Fruit fly (Drosophila melanogaster) whole organism, embryonic: ENCODE results near the gene ph-d.

ENCODE experiments used
- B-H2 ChIP-seq: fragments of 200-800 bp; sonication (Bioruptor generic); optimal IDR thresholded peaks from 2 replicates; lab custom pipeline; 2018; ENCODE audit warnings: missing biosample characterization, mild to moderate bottlenecking, missing genetic modification characterization
- CG10274 ChIP-seq: fragments of 200-800 bp; sonication (Bioruptor generic); optimal IDR thresholded peaks from 3 replicates; lab custom pipeline; 2017; ENCODE audit warnings: missing biosample characterization, mild to moderate bottlenecking, missing genetic modification characterization
- CG11696 ChIP-seq: fragments of 200-800 bp; sonication (Bioruptor generic); IDR thresholded peaks from 2 replicates; pipeline ENCODE4 v1.3.6; 2022; ENCODE audit warnings: missing biosample characterization, missing genetic modification characterization
- CG11723 ChIP-seq: fragments of 200-800 bp; sonication (Bioruptor generic); optimal IDR thresholded peaks from 2 replicates; lab custom pipeline; 2017; ENCODE audit warnings: missing biosample characterization, mild to moderate bottlenecking, missing genetic modification characterization
- CG12071 ChIP-seq: fragments of 200-800 bp; sonication (Bioruptor generic); optimal IDR thresholded peaks from 3 replicates; lab custom pipeline; 2018; ENCODE audit warnings: missing biosample characterization, mild to moderate bottlenecking, missing genetic modification characterization
- CG12744 ChIP-seq: fragments of 200-800 bp; sonication (Bioruptor generic); optimal IDR thresholded peaks from 2 replicates; lab custom pipeline; 2016; ENCODE audit warnings: missing biosample characterization, missing genetic modification characterization
- CG13123 ChIP-seq: fragments of 200-800 bp; sonication (Bioruptor generic); optimal IDR thresholded peaks from 2 replicates; lab custom pipeline; 2016; ENCODE audit warnings: missing biosample characterization, missing genetic modification characterization
- CG13894 ChIP-seq: fragments of 200-800 bp; sonication (Bioruptor generic); optimal IDR thresholded peaks from 3 replicates; lab custom pipeline; 2018; ENCODE audit warnings: missing biosample characterization, mild to moderate bottlenecking, missing genetic modification characterization, moderate library complexity
- CG15269 ChIP-seq: fragments of 200-800 bp; sonication (Bioruptor generic); optimal IDR thresholded peaks from 2 replicates; lab custom pipeline; 2018; ENCODE audit warnings: missing biosample characterization, mild to moderate bottlenecking, missing genetic modification characterization, moderate library complexity
- CG15514 ChIP-seq: fragments of 200-800 bp; sonication (Bioruptor generic); optimal IDR thresholded peaks from 3 replicates; lab custom pipeline; 2017; ENCODE audit warnings: missing biosample characterization, missing genetic modification characterization, mild to moderate bottlenecking, moderate library complexity, missing genetic modification reagents
- CG16813 ChIP-seq: fragments of 200-800 bp; sonication (Bioruptor generic); IDR thresholded peaks from 3 replicates; pipeline ENCODE4 v1.3.6; 2022; ENCODE audit warnings: missing biosample characterization, missing genetic modification characterization; ENCODE audit not compliant: partially characterized antibody
- CG17361 ChIP-seq: fragments of 200-800 bp; sonication (Bioruptor generic); IDR thresholded peaks from 3 replicates; pipeline ENCODE4 v1.3.6; 2022; ENCODE audit warnings: missing biosample characterization, missing genetic modification characterization
- CG2120 ChIP-seq: fragments of 200-800 bp; sonication (Bioruptor generic); optimal IDR thresholded peaks from 3 replicates; lab custom pipeline; 2016; ENCODE audit warnings: missing biosample characterization, missing genetic modification characterization
- CG30403 ChIP-seq: fragments of 200-800 bp; sonication (Bioruptor generic); optimal IDR thresholded peaks from 3 replicates; lab custom pipeline; 2016; ENCODE audit warnings: missing biosample characterization, missing genetic modification characterization
- CG4282 ChIP-seq: fragments of 200-800 bp; sonication (Bioruptor generic); optimal IDR thresholded peaks from 2 replicates; lab custom pipeline; 2016; ENCODE audit warnings: missing biosample characterization, missing genetic modification characterization
- CG4328 ChIP-seq: fragments of 200-800 bp; sonication (Bioruptor generic); optimal IDR thresholded peaks from 3 replicates; lab custom pipeline; 2017; ENCODE audit warnings: missing biosample characterization, missing genetic modification reagents, missing genetic modification characterization
- CG6272 ChIP-seq: fragments of 200-800 bp; sonication (Bioruptor generic); IDR thresholded peaks from 2 replicates; pipeline ENCODE4 v1.3.6; 2022; ENCODE audit warnings: missing biosample characterization, missing genetic modification characterization
- CG7357 ChIP-seq: fragments of 200-800 bp; sonication (Bioruptor generic); IDR thresholded peaks from 3 replicates; pipeline ENCODE4 v1.3.6; 2022; ENCODE audit warnings: missing biosample characterization, missing genetic modification characterization
- CG7839 ChIP-seq: fragments of 200-800 bp; sonication (Bioruptor generic); optimal IDR thresholded peaks from 3 replicates; lab custom pipeline; 2018; ENCODE audit warnings: missing biosample characterization, mild to moderate bottlenecking, missing genetic modification characterization, moderate library complexity
- CG8290 ChIP-seq, 3 experiments: fragments of 200-800 bp; sonication (Bioruptor generic); optimal IDR thresholded peaks; 2 replicates each; lab custom pipeline; 2016 to 2019; ENCODE audit warnings: missing biosample characterization in 3 of 3, missing genetic modification characterization in 3 of 3, mild to moderate bottlenecking in 2 of 3, moderate library complexity in 1 of 3
- CG9727 ChIP-seq: fragments of 200-800 bp; sonication (Bioruptor generic); optimal IDR thresholded peaks from 3 replicates; lab custom pipeline; 2017; ENCODE audit warnings: missing biosample characterization, mild to moderate bottlenecking, missing genetic modification characterization
- Doc3 ChIP-seq: fragments of 200-800 bp; sonication (Bioruptor generic); IDR thresholded peaks from 3 replicates; pipeline ENCODE4 v1.3.6; 2022; ENCODE audit warnings: missing biosample characterization, missing genetic modification characterization; ENCODE audit not compliant: partially characterized antibody
- E2f1 ChIP-seq: fragments of 200-800 bp; sonication (Bioruptor generic); IDR thresholded peaks from 2 replicates; pipeline ENCODE4 v1.3.6; 2022; ENCODE audit warnings: missing biosample characterization, missing genetic modification characterization
- GATAe ChIP-seq: fragments of 200-800 bp; sonication (Bioruptor generic); conservative IDR thresholded peaks from 2 replicates; pipeline ENCODE4 v1.3.6; 2022; ENCODE audit warnings: missing biosample characterization, missing genetic modification characterization
- Gug ChIP-seq: fragments of 200-800 bp; sonication (Bioruptor generic); IDR thresholded peaks from 4 replicates; pipeline ENCODE4 v1.3.6; 2022; ENCODE audit warnings: missing biosample characterization, missing genetic modification characterization
- Hmr ChIP-seq: fragments of 200-800 bp; sonication (Bioruptor generic); optimal IDR thresholded peaks from 3 replicates; lab custom pipeline; 2017; ENCODE audit warnings: mild to moderate bottlenecking, missing biosample characterization, missing genetic modification reagents, missing genetic modification characterization
- Nf-YB ChIP-seq: fragments of 200-800 bp; sonication (Bioruptor generic); optimal IDR thresholded peaks from 3 replicates; lab custom pipeline; 2019; ENCODE audit warnings: missing biosample characterization, mild to moderate bottlenecking, missing genetic modification characterization, moderate library complexity
- Oli ChIP-seq: fragments of 200-800 bp; sonication (Bioruptor generic); optimal IDR thresholded peaks from 2 replicates; lab custom pipeline; 2018; ENCODE audit warnings: missing biosample characterization, mild to moderate bottlenecking, missing genetic modification characterization, moderate library complexity
- Opbp ChIP-seq: fragments of 200-800 bp; sonication (Bioruptor generic); IDR thresholded peaks from 3 replicates; pipeline ENCODE4 v1.3.6; 2022; ENCODE audit warnings: missing biosample characterization, missing genetic modification characterization; ENCODE audit not compliant: partially characterized antibody
- Scr ChIP-seq: fragments of 200-800 bp; sonication (Bioruptor generic); IDR thresholded peaks from 2 replicates; pipeline ENCODE4 v1.3.6; 2022; ENCODE audit warnings: missing biosample characterization, missing genetic modification characterization; ENCODE audit not compliant: partially characterized antibody
- Sox100B ChIP-seq: fragments of 200-800 bp; sonication (Bioruptor generic); optimal IDR thresholded peaks from 3 replicates; lab custom pipeline; 2018; ENCODE audit warnings: missing biosample characterization, mild to moderate bottlenecking, missing genetic modification characterization
- ato ChIP-seq: fragments of 200-800 bp; sonication (Bioruptor generic); IDR thresholded peaks from 2 replicates; pipeline ENCODE4 v1.3.6; 2022; ENCODE audit warnings: missing biosample characterization, missing genetic modification characterization; ENCODE audit not compliant: partially characterized antibody
- ewg ChIP-seq: fragments of 200-800 bp; sonication (Bioruptor generic); optimal IDR thresholded peaks from 3 replicates; lab custom pipeline; 2017; ENCODE audit warnings: mild to moderate bottlenecking, missing biosample characterization, missing genetic modification reagents, missing genetic modification characterization
- exex ChIP-seq: fragments of 200-800 bp; sonication (Bioruptor generic); optimal IDR thresholded peaks from 4 replicates; lab custom pipeline; 2018; ENCODE audit warnings: missing biosample characterization, mild to moderate bottlenecking, missing genetic modification characterization, moderate library complexity
- eyg ChIP-seq: fragments of 200-800 bp; sonication (Bioruptor generic); optimal IDR thresholded peaks from 3 replicates; lab custom pipeline; 2016; ENCODE audit warnings: missing biosample characterization, missing genetic modification characterization
- gem ChIP-seq: fragments of 200-800 bp; sonication (Bioruptor generic); optimal IDR thresholded peaks from 2 replicates; lab custom pipeline; 2019; ENCODE audit warnings: missing biosample characterization, mild to moderate bottlenecking, missing genetic modification characterization, moderate library complexity
- mam ChIP-seq: fragments of 200-800 bp; sonication (Bioruptor generic); optimal IDR thresholded peaks from 3 replicates; lab custom pipeline; 2016; ENCODE audit warnings: missing biosample characterization, missing genetic modification characterization
- pan ChIP-seq, 4 experiments: fragments of >200 bp in 3 of 4; fragments of 200-800 bp in 1 of 4; sonication (Bioruptor generic) in 1 of 4; optimal IDR thresholded peaks in 3 of 4; IDR thresholded peaks in 1 of 4; 2 replicates each; pipeline versions ENCODE4 v1.3.6 to Lab custom; 2017 to 2022; ENCODE audit warnings: missing biosample characterization in 2 of 4, missing genetic modification characterization in 2 of 4, mixed read lengths in 1 of 4
- pb ChIP-seq: fragments of 200-800 bp; sonication (Bioruptor generic); optimal IDR thresholded peaks from 3 replicates; lab custom pipeline; 2016; ENCODE audit warnings: missing biosample characterization, missing genetic modification characterization
- pita ChIP-seq: fragments of 200-800 bp; sonication (Bioruptor generic); optimal IDR thresholded peaks from 2 replicates; lab custom pipeline; 2017; ENCODE audit warnings: missing biosample characterization, mild to moderate bottlenecking, missing genetic modification characterization
- ssp ChIP-seq: fragments of 200-800 bp; sonication (Bioruptor generic); IDR thresholded peaks from 2 replicates; pipeline ENCODE4 v1.3.6; 2022; ENCODE audit warnings: missing biosample characterization, missing genetic modification characterization
- stwl ChIP-seq: fragments of 200-800 bp; sonication (Bioruptor generic); optimal IDR thresholded peaks from 3 replicates; lab custom pipeline; 2018; ENCODE audit warnings: missing biosample characterization, mild to moderate bottlenecking, missing genetic modification characterization, moderate library complexity
- tna ChIP-seq: fragments of 200-800 bp; sonication (Bioruptor generic); IDR thresholded peaks from 2 replicates; pipeline ENCODE4 v1.3.6; 2022; ENCODE audit warnings: missing biosample characterization, missing genetic modification characterization; ENCODE audit not compliant: partially characterized antibody
- ttk ChIP-seq: fragments of 200-800 bp; sonication (Bioruptor generic); IDR thresholded peaks from 2 replicates; pipeline ENCODE4 v2.1.2; 2022; ENCODE audit warnings: missing biosample characterization, missing genetic modification characterization
- wek ChIP-seq: fragments of 200-800 bp; sonication (Bioruptor generic); optimal IDR thresholded peaks from 3 replicates; lab custom pipeline; 2018; ENCODE audit warnings: missing biosample characterization, mild to moderate bottlenecking, missing genetic modification characterization, moderate library complexity
- yki ChIP-seq: fragments of >200 bp; optimal IDR thresholded peaks from 3 replicates; lab custom pipeline; 2018

ph-d gene

DNA sequence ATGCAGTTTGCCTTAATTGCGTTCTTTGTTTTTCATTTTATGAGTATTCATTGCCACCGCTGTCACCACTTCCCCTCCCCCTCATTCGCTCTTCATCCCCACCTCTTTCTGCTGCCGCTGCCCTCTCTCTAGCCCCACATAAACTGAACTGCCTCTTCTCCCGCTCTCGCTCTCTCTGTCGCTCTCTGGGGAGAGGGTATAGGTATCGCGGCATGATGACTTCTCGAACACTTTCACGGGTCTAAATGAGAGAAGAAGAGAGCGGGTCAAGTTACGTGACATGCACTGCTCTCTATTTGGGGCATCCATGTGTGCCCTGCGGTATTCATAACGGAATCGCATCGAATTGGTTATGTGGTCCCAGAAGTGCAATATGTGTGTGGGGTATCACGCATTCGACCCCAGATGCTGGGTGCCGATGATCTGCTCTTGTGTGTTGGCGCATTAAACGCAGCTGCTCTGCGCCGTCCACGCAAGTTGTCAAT is 39.4 kb downstream of the ph-d start (continued):
- TF ChIP-seq CG12744 (GFP tag; lab: Kevin White, UChicago), result peak; percentile 71
- TF ChIP-seq CG2120 (GFP tag; lab: Kevin White, UChicago), result peak; percentile 77
- peak; percentile 77 for TF ChIP-seq CG30403 (GFP tag; lab: Kevin White, UChicago)
- TF ChIP-seq tna (GFP tag; lab: Robert Waterston, UW), result 0 out of 2 replicates have a peak, but pooled peaks have one; percentile 27
- TF ChIP-seq CG9727 (GFP tag; lab: Kevin White, UChicago), result peak; percentile 77
- no peak for TF ChIP-seq pita
- peak; percentile 16; the same call in 1 of the 2 replicates for TF ChIP-seq Scr (GFP tag; lab: Robert Waterston, UW)

DNA sequence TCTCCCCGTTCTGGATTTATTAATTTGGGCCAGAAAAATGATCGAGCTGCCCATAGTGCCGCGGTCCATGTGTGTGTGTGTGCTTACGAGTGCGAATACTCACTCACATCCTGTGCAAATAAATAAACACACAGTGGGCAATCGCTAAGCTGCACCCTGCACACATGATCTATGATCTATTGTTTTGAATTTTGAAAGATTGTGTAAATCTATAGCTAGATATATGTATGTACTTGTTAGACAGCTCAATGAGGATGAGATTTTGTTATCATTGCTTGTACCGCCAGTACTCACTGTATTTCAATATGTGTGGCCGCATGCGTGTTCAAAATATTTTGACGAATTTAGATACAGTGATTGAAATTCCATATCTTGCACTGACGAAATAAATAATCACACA is 40.0 kb downstream of the ph-d start:
- TF ChIP-seq pb, result no peak
- no peak for TF ChIP-seq stwl
- peak; percentile 59 for TF ChIP-seq CG15514 (GFP tag; lab: Kevin White, UChicago)
- no peak for TF ChIP-seq ewg (GFP tag; lab: Kevin White, UChicago)
- TF ChIP-seq CG15269 (tag; lab: Kevin White, UChicago), result peak; percentile 71
- peak; percentile 4 for TF ChIP-seq CG11723 (GFP tag; lab: Kevin White, UChicago)
- TF ChIP-seq Gug, result peak; percentile 71; the same call in 3 of the 4 replicates
- no peak for TF ChIP-seq CG6272 (GFP tag; lab: Robert Waterston, UW)
- no peak for TF ChIP-seq CG4282 (GFP tag; lab: Kevin White, UChicago)
- TF ChIP-seq eyg, result no peak
- TF ChIP-seq pan (optimal IDR thresholded peaks at IDR 0.05; lab: Kevin White, UChicago), result no peak
- TF ChIP-seq pan (GFP tag; optimal IDR thresholded peaks at IDR 0.05 in 1 of 2, IDR thresholded peaks at IDR 0.05 in 1 of 2), result peak in 1 of 2 experiments; percentile 59
- peak; percentile 56; the same call in 2 of the 3 replicates for TF ChIP-seq CG7357 (GFP tag; lab: Robert Waterston, UW)
- no peak for TF ChIP-seq CG13123 (GFP tag; lab: Kevin White, UChicago)
- TF ChIP-seq CG4328, result no peak
- peak; percentile 57 for TF ChIP-seq Hmr (GFP tag; lab: Kevin White, UChicago)
- TF ChIP-seq E2f1, result peak; percentile 51; the same call in 1 of the 2 replicates
- TF ChIP-seq ato, result no peak
- TF ChIP-seq wek (GFP tag; lab: Kevin White, UChicago), result no peak
- peak; percentile 80 for TF ChIP-seq mam
- no peak for TF ChIP-seq CG16813 (GFP tag; lab: Robert Waterston, UW)
- no peak for TF ChIP-seq yki
- no peak for TF ChIP-seq Opbp (GFP tag; lab: Robert Waterston, UW)
- peak; percentile 14 for TF ChIP-seq CG13894 (tag; lab: Kevin White, UChicago)
- peak; percentile 66 for TF ChIP-seq CG7839
- TF ChIP-seq Sox100B, result no peak
- TF ChIP-seq exex (tag; lab: Kevin White, UChicago), result peak; percentile 5
- TF ChIP-seq ttk, result no peak
- no peak for TF ChIP-seq CG17361 (GFP tag; lab: Robert Waterston, UW)
- TF ChIP-seq B-H2 (GFP tag; lab: Kevin White, UChicago), result peak; percentile 37
- no peak for TF ChIP-seq tna (GFP tag; lab: Robert Waterston, UW)
- TF ChIP-seq CG11696, result peak; percentile 52; the same call in 1 of the 2 replicates
- TF ChIP-seq CG12071, result peak; percentile 53
- peak; percentile 64 for TF ChIP-seq gem
- no peak for TF ChIP-seq Doc3
- TF ChIP-seq GATAe, result no peak
- peak; percentile 17 for TF ChIP-seq Oli (tag; lab: Kevin White, UChicago)
- TF ChIP-seq CG10274 (GFP tag; lab: Kevin White, UChicago), result peak; percentile 27
- TF ChIP-seq CG8290 (GFP tag; optimal IDR thresholded peaks at IDR 0.05; lab: Kevin White, UChicago), result no peak
- peak in 1 of 2 experiments; percentile 97 for TF ChIP-seq CG8290 (tag; optimal IDR thresholded peaks at IDR 0.05; lab: Kevin White, UChicago)
- no peak for TF ChIP-seq Nf-YB (GFP tag; lab: Kevin White, UChicago)
- TF ChIP-seq ssp (GFP tag; lab: Robert Waterston, UW), result no peak; the same call in 1 of the 2 replicates
- peak; percentile 29 for TF ChIP-seq CG9727 (GFP tag; lab: Kevin White, UChicago)
